Fruit fly (Drosophila melanogaster): ENCODE results near the gene Nlp.

DNA sequence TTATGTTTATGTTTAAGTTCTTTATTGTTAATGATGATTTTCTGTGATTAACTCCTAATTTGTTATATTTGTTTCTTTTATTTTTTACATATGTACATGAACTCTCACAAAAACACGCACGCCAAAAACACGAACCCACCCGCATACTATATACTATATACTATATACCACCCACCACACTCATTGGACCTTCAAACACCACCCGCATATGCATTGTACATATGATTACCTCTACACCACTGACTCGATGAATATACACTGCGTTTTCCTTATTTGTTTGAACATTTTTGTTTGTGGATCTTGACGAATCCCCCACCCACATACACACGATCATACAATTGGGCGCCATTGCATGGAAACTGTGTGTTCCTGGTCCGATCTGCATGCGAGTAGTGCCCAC, 27.7 kb downstream of the Nlp start:
- no peak for TF ChIP-seq ttk (optimal IDR thresholded peaks at IDR 0.05)
- no peak for TF ChIP-seq h (optimal IDR thresholded peaks at IDR 0.05)
